Fruit fly (Drosophila melanogaster): ENCODE results near the gene CG7166.

The CG7166 gene

DNA sequence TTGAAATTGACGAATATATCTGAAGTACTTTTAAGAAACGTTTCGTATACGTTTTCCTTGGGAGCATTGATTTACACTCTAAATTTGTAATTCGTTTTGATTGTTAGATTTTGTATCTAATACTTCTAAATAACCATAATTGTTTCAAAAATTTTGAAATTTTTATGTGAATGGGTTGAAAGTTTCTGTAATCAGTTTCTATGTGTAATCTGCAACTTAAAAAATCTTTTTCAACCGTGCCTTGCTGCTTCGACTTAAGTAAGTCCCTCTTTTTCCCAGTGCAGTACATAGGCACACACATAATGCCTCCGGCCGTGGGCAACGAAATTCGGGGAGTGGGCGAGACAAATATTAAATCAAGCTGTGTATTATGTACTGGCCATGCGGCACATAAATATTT lies 40.0 kb downstream of the CG7166 start (continued):
- TF ChIP-seq CG8359 (GFP tag; optimal IDR thresholded peaks at IDR 0.05; ENCODE audit: borderline replicate concordance) (no peak), eve (GFP tag; optimal IDR thresholded peaks at IDR 0.05) (peak in 1 of 2 experiments; percentile 49), Xrp1 (GFP tag; IDR thresholded peaks at IDR 0.05) (peak; percentile 38; the same call in 1 of the 2 replicates), Kr (GFP tag; optimal IDR thresholded peaks at IDR 0.05) (no peak), hbn (GFP tag; IDR thresholded peaks at IDR 0.05; ENCODE audit: partially characterized antibody) (no peak), Abd-B (GFP tag; optimal IDR thresholded peaks at IDR 0.05) (no peak), vnd (GFP tag; IDR thresholded peaks at IDR 0.05; ENCODE audit: partially characterized antibody) (no peak), sr (GFP tag; IDR thresholded peaks at IDR 0.05) (no peak), maf-S (GFP tag; optimal IDR thresholded peaks at IDR 0.05) (no peak), sisA (GFP tag; IDR thresholded peaks at IDR 0.05) (peak; percentile 15; the same call in 1 of the 2 replicates), E2f1 (GFP tag; IDR thresholded peaks at IDR 0.05) (no peak), aop (GFP tag; IDR thresholded peaks at IDR 0.05) (no peak), CG42726 (GFP tag; IDR thresholded peaks at IDR 0.05; ENCODE audit: partially characterized antibody) (no peak), sqz (GFP tag; optimal IDR thresholded peaks at IDR 0.05) (no peak), seq (GFP tag; IDR thresholded peaks at IDR 0.05) (no peak), CG9876 (GFP tag; optimal IDR thresholded peaks at IDR 0.05) (no peak), pzg (GFP tag; optimal IDR thresholded peaks at IDR 0.05) (no peak), Dbx (GFP tag; IDR thresholded peaks at IDR 0.05) (no peak), mam (GFP tag; optimal IDR thresholded peaks at IDR 0.05) (no peak), twi (tag; optimal IDR thresholded peaks at IDR 0.05) (no peak), CG11504 (tag; optimal IDR thresholded peaks at IDR 0.05) (no peak), ara (GFP tag; IDR thresholded peaks at IDR 0.05) (peak; percentile 34; the same call in 1 of the 2 replicates), hth (optimal IDR thresholded peaks at IDR 0.05) (no peak), Chrac-16 (GFP tag; optimal IDR thresholded peaks at IDR 0.05) (no peak), CG5245 (GFP tag; optimal IDR thresholded peaks at IDR 0.05) (no peak), Blimp-1 (GFP tag; optimal IDR thresholded peaks at IDR 0.05) (no peak), CG17361 (GFP tag; IDR thresholded peaks at IDR 0.05) (peak; percentile 59; the same call in 2 of the 3 replicates), CG15073 (GFP tag; optimal IDR thresholded peaks at IDR 0.05) (no peak), ken (GFP tag; IDR thresholded peaks at IDR 0.05) (no peak), exex (tag; optimal IDR thresholded peaks at IDR 0.05) (no peak), CG1024 (GFP tag; IDR thresholded peaks at IDR 0.05) (no peak), Trl (optimal IDR thresholded peaks at IDR 0.05) (no peak), Trl (GFP tag; optimal IDR thresholded peaks at IDR 0.05) (no peak), CG12299 (tag; optimal IDR thresholded peaks at IDR 0.05) (no peak), CG16815 (GFP tag; optimal IDR thresholded peaks at IDR 0.05) (no peak), croc (GFP tag; conservative IDR thresholded peaks at IDR 0.05) (no peak), cad (GFP tag; optimal IDR thresholded peaks at IDR 0.05) (no peak), CG11695 (GFP tag; IDR thresholded peaks at IDR 0.05) (no peak), crp (GFP tag; optimal IDR thresholded peaks at IDR 0.05) (no peak), Hr39 (optimal IDR thresholded peaks at IDR 0.05) (no peak), bbx (GFP tag; IDR thresholded peaks at IDR 0.05; ENCODE audit: partially characterized antibody) (no peak), NfI (GFP tag; optimal IDR thresholded peaks at IDR 0.05) (no peak), BtbVII (GFP tag; optimal IDR thresholded peaks at IDR 0.05) (no peak), Vsx1 (GFP tag; optimal IDR thresholded peaks at IDR 0.05) (no peak), pita (GFP tag; optimal IDR thresholded peaks at IDR 0.05) (no peak), CG4404 (GFP tag; IDR thresholded peaks at IDR 0.05) (peak; percentile 8; the same call in 1 of the 2 replicates), wor (GFP tag; IDR thresholded peaks at IDR 0.05) (no peak), HLH54F (GFP tag; optimal IDR thresholded peaks at IDR 0.05) (no peak), HmgD (GFP tag; optimal IDR thresholded peaks at IDR 0.05) (no peak), Dll (GFP tag; IDR thresholded peaks at IDR 0.05; ENCODE audit: partially characterized antibody) (no peak), Hr3 (GFP tag; optimal IDR thresholded peaks at IDR 0.05) (peak; percentile 31), odd (GFP tag; optimal IDR thresholded peaks at IDR 0.05) (no peak), CG6689 (GFP tag; IDR thresholded peaks at IDR 0.05) (no peak)

Data from whole organism, embryonic.